Fruit fly (Drosophila melanogaster): ENCODE results near the gene Npc2d.

The Npc2d gene

DNA sequence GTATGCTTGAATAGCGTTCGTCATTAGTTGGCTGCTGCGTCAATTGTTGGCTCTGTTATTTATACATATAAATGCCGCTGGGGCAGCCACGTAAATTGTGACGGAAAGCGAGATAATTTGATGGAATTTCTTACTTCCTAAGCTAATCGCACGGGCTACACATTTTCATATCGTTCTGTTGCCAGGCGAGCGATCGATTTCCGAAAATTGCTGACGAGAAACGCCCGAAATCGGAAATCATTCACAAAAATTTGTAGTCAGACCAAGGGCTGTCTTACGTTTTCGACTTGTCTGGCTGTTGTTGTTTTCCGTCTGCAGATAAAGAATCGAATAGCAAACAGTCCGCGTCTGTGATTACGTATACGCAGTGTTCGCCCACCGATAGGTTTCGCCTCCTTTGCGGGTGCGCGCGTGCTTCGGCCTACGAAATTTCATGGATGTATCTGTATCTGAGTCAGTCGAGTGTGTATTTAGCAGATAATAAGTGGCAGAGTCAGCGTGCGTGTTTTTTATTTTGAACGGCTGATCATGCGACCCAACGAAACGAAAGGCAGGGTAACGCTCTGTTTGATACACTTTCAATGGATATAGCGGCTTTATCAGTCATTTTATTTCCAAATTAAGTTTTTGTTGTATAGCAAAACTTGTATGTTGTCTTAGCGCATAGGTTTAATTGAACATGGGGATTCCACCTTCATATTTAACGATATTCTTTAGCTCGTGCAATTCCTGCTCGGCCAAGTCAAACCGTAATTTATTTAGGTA lies 41.8 kb upstream of the Npc2d start (continued):
- TF ChIP-seq odd (GFP tag; optimal IDR thresholded peaks at IDR 0.05) (peak; percentile 62), CG33557 (GFP tag; optimal IDR thresholded peaks at IDR 0.05) (no peak), Blimp-1 (GFP tag; optimal IDR thresholded peaks at IDR 0.05) (peak; percentile 51), CG8281 (tag; optimal IDR thresholded peaks at IDR 0.05) (peak; percentile 47), Aef1 (GFP tag; IDR thresholded peaks at IDR 0.05) (peak; percentile 60), ro (GFP tag; IDR thresholded peaks at IDR 0.05) (no peak), Dp (GFP tag; optimal IDR thresholded peaks at IDR 0.05) (no peak), danr (GFP tag; IDR thresholded peaks at IDR 0.05) (no peak), CG18011 (GFP tag; optimal IDR thresholded peaks at IDR 0.05) (peak; percentile 59), fd64A (GFP tag; optimal IDR thresholded peaks at IDR 0.05) (peak; percentile 41), dimm (GFP tag; IDR thresholded peaks at IDR 0.05) (no peak), CG6813 (GFP tag; optimal IDR thresholded peaks at IDR 0.05) (peak; percentile 64), CG8944 (GFP tag; optimal IDR thresholded peaks at IDR 0.05) (peak; percentile 16), nom (GFP tag; optimal IDR thresholded peaks at IDR 0.05) (no peak), CG12769 (tag; optimal IDR thresholded peaks at IDR 0.05) (peak; percentile 60), kah (GFP tag; optimal IDR thresholded peaks at IDR 0.05) (no peak), CG4424 (GFP tag; optimal IDR thresholded peaks at IDR 0.05) (peak; percentile 11), Tbp (GFP tag; optimal IDR thresholded peaks at IDR 0.05) (no peak), CG12391 (tag; optimal IDR thresholded peaks at IDR 0.05) (peak; percentile 65), repo (GFP tag; optimal IDR thresholded peaks at IDR 0.05) (peak; percentile 45), NfI (GFP tag; optimal IDR thresholded peaks at IDR 0.05) (peak; percentile 76), CG4854 (GFP tag; optimal IDR thresholded peaks at IDR 0.05) (no peak), CG12219 (GFP tag; optimal IDR thresholded peaks at IDR 0.05) (peak; percentile 69), CG18476 (GFP tag; optimal IDR thresholded peaks at IDR 0.05) (no peak), CG30403 (GFP tag; optimal IDR thresholded peaks at IDR 0.05) (peak; percentile 71), CG3407 (GFP tag; optimal IDR thresholded peaks at IDR 0.05) (no peak), Kr (GFP tag; optimal IDR thresholded peaks at IDR 0.05) (no peak), CG6272 (GFP tag; IDR thresholded peaks at IDR 0.05) (peak; percentile 44; the same call in 1 of the 2 replicates), CG2129 (GFP tag; IDR thresholded peaks at IDR 0.05; ENCODE audit: partially characterized antibody) (no peak), CG31388 (GFP tag; optimal IDR thresholded peaks at IDR 0.05) (no peak), bab2 (GFP tag; optimal IDR thresholded peaks at IDR 0.05) (peak; percentile 66), CG13424 (tag; optimal IDR thresholded peaks at IDR 0.05) (peak; percentile 75), CG10431 (GFP tag; optimal IDR thresholded peaks at IDR 0.05) (no peak), CG3995 (GFP tag; optimal IDR thresholded peaks at IDR 0.05) (peak; percentile 46), B-H1 (GFP tag; IDR thresholded peaks at IDR 0.05) (peak; percentile 50; the same call in 1 of the 3 replicates), slou (GFP tag; optimal IDR thresholded peaks at IDR 0.05) (no peak), kni (GFP tag; optimal IDR thresholded peaks at IDR 0.05) (no peak), Ets65A (GFP tag) (peak; percentile 2), Nf-YC (tag; optimal IDR thresholded peaks at IDR 0.05) (peak; percentile 44), Atf3 (GFP tag; optimal IDR thresholded peaks at IDR 0.05) (peak; percentile 27), Meics (GFP tag; optimal IDR thresholded peaks at IDR 0.05) (peak; percentile 74), caup (GFP tag; optimal IDR thresholded peaks at IDR 0.05; ENCODE audit: severe bottlenecking) (peak; percentile 71), gsb (GFP tag; IDR thresholded peaks at IDR 0.05) (peak; percentile 55; the same call in 1 of the 2 replicates), CG10979 (tag; optimal IDR thresholded peaks at IDR 0.05) (peak; percentile 21), CG8924 (tag; optimal IDR thresholded peaks at IDR 0.05) (peak; percentile 76), CG9817 (tag; optimal IDR thresholded peaks at IDR 0.05) (peak; percentile 74), pho (GFP tag; optimal IDR thresholded peaks at IDR 0.05) (peak; percentile 50), Mad (GFP tag; optimal IDR thresholded peaks at IDR 0.05) (peak; percentile 39), disco-r (GFP tag; optimal IDR thresholded peaks at IDR 0.05) (peak; percentile 24)
